Worm (Caenorhabditis elegans): ENCODE results near the gene glb-1.
A peak's percentile ranks its signal among the peaks of the same experiment; 100 is the strongest.

glb-1 gene

DNA sequence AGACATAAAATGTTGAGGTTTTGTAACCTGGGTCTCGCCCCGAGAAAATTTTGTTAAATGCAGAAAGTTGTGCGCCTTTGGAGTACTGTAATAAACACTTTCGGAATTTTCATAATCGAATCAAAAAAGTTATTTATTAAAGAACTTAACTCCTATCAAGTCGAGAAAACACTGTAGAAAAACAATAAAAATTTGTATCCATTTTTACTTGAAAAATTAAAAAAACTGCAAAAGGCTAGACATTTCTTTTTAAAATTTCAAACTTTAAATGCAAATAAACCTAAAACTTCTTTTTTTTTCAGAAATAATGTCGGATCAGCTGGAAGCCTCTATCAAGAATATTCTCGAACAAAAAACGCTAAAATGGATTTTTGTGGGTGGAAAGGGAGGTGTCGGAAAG lies 28.3 kb downstream of the glb-1 start, which contains the start of gene asna-1:
Gene asna-1 (plus strand): TSS at position 301 of the 400 bp plus-strand sequence.
- TF ChIP-seq ref-1 (GFP tag; conservative IDR thresholded peaks at IDR 0.05): no peak
- TF ChIP-seq klf-2 (GFP tag; conservative IDR thresholded peaks at IDR 0.05): no peak
- no peak for TF ChIP-seq flt-1 (GFP tag; IDR thresholded peaks at IDR 0.05)
- no peak for TF ChIP-seq ztf-23 (GFP tag; IDR thresholded peaks at IDR 0.05)
- TF ChIP-seq med-1 (GFP tag; optimal IDR thresholded peaks at IDR 0.05; ENCODE audit: insufficient read depth): no peak
- TF ChIP-seq tab-1 (GFP tag; IDR thresholded peaks at IDR 0.05): no peak
- TF ChIP-seq cog-1 (tag; optimal IDR thresholded peaks at IDR 0.05): no peak
- TF ChIP-seq T22C8.4 (GFP tag; IDR thresholded peaks at IDR 0.05): no peak
- TF ChIP-seq ztf-29 (GFP tag; IDR thresholded peaks at IDR 0.05): no peak

DNA sequence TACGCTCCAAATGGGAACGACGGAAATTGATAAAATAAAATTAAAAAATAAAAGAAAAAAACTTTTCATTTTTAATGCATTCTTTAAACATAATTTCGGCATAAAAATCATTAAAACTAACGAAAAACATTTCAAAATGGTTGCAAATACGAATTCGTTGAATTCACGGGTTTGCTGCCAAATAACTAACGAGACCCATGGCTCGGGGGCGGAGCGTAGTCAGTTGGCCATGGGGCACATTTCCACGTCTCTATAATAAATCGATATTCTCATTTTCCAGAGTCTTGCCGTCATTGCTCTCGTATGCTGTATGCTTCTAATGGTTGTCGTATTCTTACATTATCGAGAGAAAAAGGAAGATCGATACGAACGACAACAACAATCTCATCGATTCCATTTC lies 29.6 kb downstream of the glb-1 start, which contains the start of gene ZK637.4:
Gene ZK637.4 (plus strand): TSS at position 301 of the 400 bp plus-strand sequence.
- no peak for TF ChIP-seq ztf-29 (GFP tag; IDR thresholded peaks at IDR 0.05)

DNA sequence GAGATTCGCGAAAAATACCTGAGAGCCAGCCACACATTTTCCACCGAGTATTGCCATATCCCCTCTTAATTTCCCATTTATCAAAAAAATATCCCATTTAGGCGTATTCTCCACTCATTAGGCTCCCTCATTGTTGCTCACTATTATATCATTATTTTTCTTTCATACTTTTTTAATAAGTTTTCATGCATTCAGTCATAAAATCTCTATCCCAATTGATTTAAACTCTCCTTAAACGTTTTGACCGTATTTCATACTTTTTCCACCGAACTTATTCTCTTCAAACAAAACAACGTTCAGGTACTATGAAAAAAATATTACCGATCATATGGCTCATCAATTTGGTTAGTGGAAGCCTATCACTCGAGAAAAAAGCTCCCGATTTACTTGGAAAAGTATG lies 33.2 kb downstream of the glb-1 start, which contains the start of gene lnkn-1:
Gene lnkn-1 (plus strand): TSS at position 301 of the 400 bp plus-strand sequence.
- TF ChIP-seq flt-1 (GFP tag; IDR thresholded peaks at IDR 0.05) (no peak), ref-1 (GFP tag; conservative IDR thresholded peaks at IDR 0.05) (no peak), klf-2 (GFP tag; conservative IDR thresholded peaks at IDR 0.05) (no peak), med-1 (GFP tag; optimal IDR thresholded peaks at IDR 0.05; ENCODE audit: insufficient read depth) (no peak), T22C8.4 (GFP tag; IDR thresholded peaks at IDR 0.05) (no peak), ztf-23 (GFP tag; IDR thresholded peaks at IDR 0.05) (no peak), tab-1 (GFP tag; IDR thresholded peaks at IDR 0.05) (no peak), cog-1 (tag; optimal IDR thresholded peaks at IDR 0.05) (no peak), ztf-29 (GFP tag; IDR thresholded peaks at IDR 0.05) (no peak)

DNA sequence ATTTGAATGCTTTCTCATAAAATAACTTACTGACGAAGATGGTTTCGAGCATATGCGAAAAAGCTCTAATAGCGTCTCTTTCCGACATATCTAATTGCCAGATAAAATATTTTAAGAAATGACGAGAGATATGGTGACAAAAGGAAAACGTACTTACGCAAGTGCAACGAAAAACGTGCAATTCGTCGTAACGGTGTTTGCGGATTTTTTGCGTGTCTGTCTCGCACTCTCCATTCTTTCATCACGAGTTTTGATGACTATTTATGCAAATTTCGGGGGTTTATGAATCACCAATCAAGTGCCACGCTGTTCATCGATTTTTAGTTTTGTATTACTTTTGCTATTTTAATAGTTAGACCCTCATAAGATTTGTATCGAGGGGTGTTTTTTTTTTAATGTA lies 34.1 kb downstream of the glb-1 start, which contains the start of gene ZK637.14:
Gene ZK637.14 (minus strand): TSS at position 201 of the 400 bp plus-strand sequence.
- no peak for TF ChIP-seq ref-1 (GFP tag; conservative IDR thresholded peaks at IDR 0.05)
- TF ChIP-seq klf-2 (GFP tag; conservative IDR thresholded peaks at IDR 0.05): no peak
- TF ChIP-seq cog-1 (tag; optimal IDR thresholded peaks at IDR 0.05): peak; percentile 16
- TF ChIP-seq tab-1 (GFP tag; IDR thresholded peaks at IDR 0.05): no peak
- TF ChIP-seq ztf-23 (GFP tag; IDR thresholded peaks at IDR 0.05): peak; percentile 37; the same call in 1 of the 2 replicates
- TF ChIP-seq T22C8.4 (GFP tag; IDR thresholded peaks at IDR 0.05): no peak
- TF ChIP-seq flt-1 (GFP tag; IDR thresholded peaks at IDR 0.05): no peak

DNA sequence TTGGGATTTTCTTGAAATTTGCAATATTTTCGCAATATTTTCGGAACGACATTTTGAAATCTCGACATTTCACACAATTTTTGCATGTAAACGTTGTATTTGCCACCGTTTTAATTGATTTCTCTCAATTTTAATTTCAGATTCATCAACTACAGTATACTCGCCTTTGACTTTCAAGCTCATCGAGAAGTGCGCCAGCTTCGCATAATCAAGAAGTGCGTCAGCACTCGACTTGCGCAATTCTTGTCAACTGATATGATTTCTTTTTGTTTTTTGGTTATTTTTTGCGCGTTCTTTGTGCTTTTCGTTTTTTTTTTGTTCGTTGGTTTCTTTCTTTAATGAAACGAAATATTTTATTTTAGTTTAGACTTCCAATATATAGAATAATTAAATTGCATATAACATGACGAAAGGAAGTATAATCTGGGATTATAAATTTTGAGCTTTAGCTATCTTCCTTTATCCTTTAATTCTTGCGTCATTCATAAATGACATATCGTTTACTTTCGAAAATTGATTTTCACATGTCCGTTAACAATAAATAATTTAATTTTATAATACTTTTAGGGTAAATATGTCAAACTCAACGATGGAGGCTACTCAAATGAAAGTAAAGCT lies 35.8 kb downstream of the glb-1 start, which contains the start of gene famh-136:
Gene famh-136 (plus strand): TSS at position 568 of the 618 bp plus-strand sequence.
- TF ChIP-seq cog-1 (tag; optimal IDR thresholded peaks at IDR 0.05) (peak; percentile 49), med-1 (GFP tag; optimal IDR thresholded peaks at IDR 0.05; ENCODE audit: insufficient read depth) (peak; percentile 33), tab-1 (GFP tag; IDR thresholded peaks at IDR 0.05) (no peak), klf-2 (GFP tag; conservative IDR thresholded peaks at IDR 0.05) (no peak), ref-1 (GFP tag; conservative IDR thresholded peaks at IDR 0.05) (no peak), flt-1 (GFP tag; IDR thresholded peaks at IDR 0.05) (peak; percentile 58), ztf-29 (GFP tag; IDR thresholded peaks at IDR 0.05) (no peak), ztf-23 (GFP tag; IDR thresholded peaks at IDR 0.05) (peak; percentile 86), T22C8.4 (GFP tag; IDR thresholded peaks at IDR 0.05) (no peak)

DNA sequence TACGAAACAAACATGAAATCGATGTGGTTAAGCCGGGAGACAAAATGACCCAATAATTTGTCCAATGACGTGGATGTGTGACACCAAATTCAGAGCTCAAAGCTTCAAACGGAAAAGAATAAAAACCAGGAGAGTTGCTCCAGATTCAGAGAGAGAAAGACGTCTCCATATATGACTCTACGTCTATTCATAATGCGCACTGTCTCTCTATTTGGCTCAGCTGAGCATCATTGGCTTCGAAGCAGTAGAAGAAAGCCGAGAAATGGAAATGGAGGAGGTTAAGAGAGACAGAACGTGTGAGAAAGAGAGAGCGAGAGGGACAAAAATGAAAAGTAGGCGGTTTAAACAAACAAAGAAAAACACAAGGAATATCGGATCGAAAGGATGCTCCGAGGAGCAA lies 36.8 kb downstream of the glb-1 start:
- no peak for TF ChIP-seq tab-1 (GFP tag; IDR thresholded peaks at IDR 0.05)
- TF ChIP-seq med-1 (GFP tag; optimal IDR thresholded peaks at IDR 0.05; ENCODE audit: insufficient read depth): no peak
- TF ChIP-seq flt-1 (GFP tag; IDR thresholded peaks at IDR 0.05): no peak
- no peak for TF ChIP-seq ref-1 (GFP tag; conservative IDR thresholded peaks at IDR 0.05)
- TF ChIP-seq klf-2 (GFP tag; conservative IDR thresholded peaks at IDR 0.05): no peak
- TF ChIP-seq ztf-29 (GFP tag; IDR thresholded peaks at IDR 0.05): no peak
- no peak for TF ChIP-seq T22C8.4 (GFP tag; IDR thresholded peaks at IDR 0.05)
- TF ChIP-seq cog-1 (tag; optimal IDR thresholded peaks at IDR 0.05): no peak

DNA sequence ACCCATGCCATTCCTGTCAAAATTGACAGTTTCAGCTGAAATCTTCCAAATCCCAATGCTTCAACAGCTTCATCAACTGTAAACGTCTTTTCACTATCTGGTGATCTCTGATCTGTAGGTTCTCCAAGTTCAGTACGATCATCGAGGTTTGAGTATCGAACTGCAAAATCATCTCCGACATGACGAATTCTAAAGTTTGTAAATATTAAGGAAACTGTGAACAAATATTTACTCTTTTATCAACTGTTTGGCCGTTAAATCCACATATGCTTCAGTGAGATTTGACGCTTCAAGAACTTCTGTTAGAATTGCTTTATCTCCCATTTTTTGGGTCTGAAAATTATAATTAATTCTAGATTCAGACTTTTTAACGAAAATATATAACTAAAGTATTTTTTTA lies 37.9 kb downstream of the glb-1 start, which contains the start of gene svop-1:
Gene svop-1 (minus strand): TSS at position 339 of the 400 bp plus-strand sequence.
- no peak for TF ChIP-seq cog-1 (tag; optimal IDR thresholded peaks at IDR 0.05)
- TF ChIP-seq T22C8.4 (GFP tag; IDR thresholded peaks at IDR 0.05): no peak
- TF ChIP-seq klf-2 (GFP tag; conservative IDR thresholded peaks at IDR 0.05): no peak
- TF ChIP-seq tab-1 (GFP tag; IDR thresholded peaks at IDR 0.05): no peak
- TF ChIP-seq ref-1 (GFP tag; conservative IDR thresholded peaks at IDR 0.05): no peak
- no peak for TF ChIP-seq flt-1 (GFP tag; IDR thresholded peaks at IDR 0.05)
- TF ChIP-seq ztf-29 (GFP tag; IDR thresholded peaks at IDR 0.05): no peak
- TF ChIP-seq med-1 (GFP tag; optimal IDR thresholded peaks at IDR 0.05; ENCODE audit: insufficient read depth): no peak
- TF ChIP-seq ztf-23 (GFP tag; IDR thresholded peaks at IDR 0.05): no peak

DNA sequence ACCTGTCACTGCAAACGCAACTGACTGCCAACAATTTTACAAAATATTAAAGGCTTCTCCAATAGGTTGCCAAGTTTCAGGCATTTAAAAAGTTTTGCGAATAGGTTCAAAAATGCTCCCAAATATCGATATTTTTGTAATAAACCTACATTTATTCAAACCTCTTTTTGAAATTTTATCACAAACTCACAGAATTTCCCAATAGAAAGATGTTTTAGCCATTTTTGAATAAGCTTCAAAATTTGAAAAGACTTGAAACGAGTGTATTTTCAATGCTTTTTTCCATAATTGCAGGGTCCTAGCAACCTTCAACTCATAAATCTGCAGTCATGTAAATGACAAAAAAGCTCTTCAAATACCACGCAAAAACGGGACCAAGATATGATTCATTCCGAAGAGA lies 40.8 kb downstream of the glb-1 start:
- TF ChIP-seq cog-1 (tag; optimal IDR thresholded peaks at IDR 0.05): no peak
- no peak for TF ChIP-seq klf-2 (GFP tag; conservative IDR thresholded peaks at IDR 0.05)
- no peak for TF ChIP-seq ztf-23 (GFP tag; IDR thresholded peaks at IDR 0.05)
- TF ChIP-seq ztf-29 (GFP tag; IDR thresholded peaks at IDR 0.05): no peak
- no peak for TF ChIP-seq flt-1 (GFP tag; IDR thresholded peaks at IDR 0.05)
- no peak for TF ChIP-seq ref-1 (GFP tag; conservative IDR thresholded peaks at IDR 0.05)
- no peak for TF ChIP-seq T22C8.4 (GFP tag; IDR thresholded peaks at IDR 0.05)
- TF ChIP-seq tab-1 (GFP tag; IDR thresholded peaks at IDR 0.05): no peak
- no peak for TF ChIP-seq med-1 (GFP tag; optimal IDR thresholded peaks at IDR 0.05; ENCODE audit: insufficient read depth)

DNA sequence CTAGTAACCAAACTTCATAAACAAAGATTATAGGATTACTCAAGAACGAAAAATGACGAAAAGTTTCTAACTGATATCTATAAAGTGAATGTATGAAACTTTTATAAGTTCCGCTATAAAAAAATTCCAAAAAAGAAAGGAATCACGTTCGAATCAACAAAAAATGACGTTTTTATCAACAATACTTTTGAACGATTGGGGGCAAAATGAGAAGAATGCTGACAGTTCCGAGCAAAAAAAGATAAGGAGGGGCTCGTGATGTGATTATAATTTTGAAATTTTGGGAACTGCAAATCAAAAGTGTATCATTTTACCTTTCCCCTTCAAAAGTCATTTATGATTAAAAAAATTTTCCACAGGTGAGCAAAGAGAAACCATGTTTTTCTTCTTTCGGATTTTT lies 44.1 kb downstream of the glb-1 start:
- TF ChIP-seq cog-1 (tag; optimal IDR thresholded peaks at IDR 0.05) (no peak), klf-2 (GFP tag; conservative IDR thresholded peaks at IDR 0.05) (no peak), med-1 (GFP tag; optimal IDR thresholded peaks at IDR 0.05; ENCODE audit: insufficient read depth) (no peak)

DNA sequence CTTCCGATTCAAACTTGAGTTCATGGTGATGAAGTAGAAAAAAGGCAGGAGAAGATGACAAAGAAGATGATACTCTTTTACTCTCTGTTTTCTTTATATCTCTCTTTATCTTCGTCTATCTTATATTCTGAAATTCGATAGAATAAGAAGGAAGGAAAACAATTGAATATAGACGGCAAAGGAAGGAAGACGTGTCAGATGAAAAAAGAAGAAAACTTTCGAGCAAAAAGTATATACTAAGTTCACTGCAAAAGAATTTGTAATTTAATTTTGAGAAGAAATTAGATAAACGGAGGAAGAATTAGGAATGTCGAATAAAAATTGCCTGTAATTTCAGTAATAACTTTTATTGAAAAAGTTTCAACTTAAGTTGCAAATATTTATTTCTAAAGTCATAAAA lies 46.1 kb downstream of the glb-1 start, which contains the start of gene K01F9.2:
Gene K01F9.2 (minus strand): TSS at position 127 of the 400 bp plus-strand sequence.
- no peak for TF ChIP-seq tab-1 (GFP tag; IDR thresholded peaks at IDR 0.05)
- no peak for TF ChIP-seq med-1 (GFP tag; optimal IDR thresholded peaks at IDR 0.05; ENCODE audit: insufficient read depth)
- TF ChIP-seq cog-1 (tag; optimal IDR thresholded peaks at IDR 0.05): no peak
- TF ChIP-seq ztf-29 (GFP tag; IDR thresholded peaks at IDR 0.05): no peak
- no peak for TF ChIP-seq klf-2 (GFP tag; conservative IDR thresholded peaks at IDR 0.05)
- TF ChIP-seq ztf-23 (GFP tag; IDR thresholded peaks at IDR 0.05): no peak

Measured in whole organism, midembryonic.